Worm (Caenorhabditis elegans) whole organism, L1 larva: ENCODE measurements around the gene taf-12.
A peak's percentile ranks its signal among the peaks of the same experiment; 100 is the strongest.

Experiments
- C34B4.2 ChIP-seq: sonication (generic microtip); optimal IDR thresholded peaks from 2 replicates; lab custom pipeline; 2017; ENCODE audit warnings: mild to moderate bottlenecking, missing genetic modification characterization, missing compliant biosample characterization
- F16B12.6 ChIP-seq: fragments of 150-350 bp; optimal IDR thresholded peaks from 2 replicates; lab custom pipeline; 2014; ENCODE audit warnings: missing biosample characterization, missing genetic modification characterization
- aha-1 ChIP-seq: fragments of 150-350 bp; optimal IDR thresholded peaks from 2 replicates; lab custom pipeline; 2014; ENCODE audit warnings: missing biosample characterization, missing genetic modification characterization
- ama-1 ChIP-seq: fragments of 150-350 bp; optimal IDR thresholded peaks from 2 replicates; lab custom pipeline; 2014
- ceh-82 ChIP-seq, 3 experiments: fragments of 150-350 bp in 1 of 3; sonication (generic microtip) in 2 of 3; optimal IDR thresholded peaks; 2 replicates each; lab custom pipeline; 2014 to 2017; ENCODE audit warnings: missing biosample characterization in 3 of 3, missing genetic modification characterization in 3 of 3
- ces-1 ChIP-seq: fragments of 150-350 bp; optimal IDR thresholded peaks from 2 replicates; lab custom pipeline; 2014; ENCODE audit warnings: missing biosample characterization, missing genetic modification reagents, missing genetic modification characterization
- dpl-1 ChIP-seq, 3 experiments: fragments of 150-350 bp in 2 of 3; sonication (generic microtip) in 1 of 3; optimal IDR thresholded peaks; 2 replicates each; lab custom pipeline; 2014 to 2017; ENCODE audit warnings: missing biosample characterization in 3 of 3, missing genetic modification characterization in 3 of 3, missing genetic modification reagents in 3 of 3
- efl-1 ChIP-seq, 4 experiments: fragments of 150-350 bp; optimal IDR thresholded peaks in 3 of 4; peaks in 1 of 4; 1 replicate in 1 of 4; 2 replicates in 3 of 4; lab custom pipeline; 2014; ENCODE audit warnings: missing biosample characterization in 2 of 4, missing genetic modification characterization in 2 of 4, missing genetic modification reagents in 2 of 4
- egl-27 ChIP-seq, 2 experiments: fragments of 150-350 bp in 1 of 2; sonication (generic microtip); optimal IDR thresholded peaks; 3 replicates each; lab custom pipeline; 2017 to 2018; ENCODE audit warnings: missing biosample characterization in 2 of 2, missing genetic modification characterization in 2 of 2, missing genetic modification reagents in 2 of 2
- elt-2 ChIP-seq: sonication (generic microtip); optimal IDR thresholded peaks from 2 replicates; lab custom pipeline; 2016; ENCODE audit warnings: missing genetic modification characterization, mild to moderate bottlenecking, inconsistent platforms, missing compliant biosample characterization, missing genetic modification reagents
- elt-3 ChIP-seq, 6 experiments: fragments of 150-350 bp in 1 of 6; sonication (generic microtip); optimal IDR thresholded peaks; 2 replicates each; lab custom pipeline; 2017 to 2018; ENCODE audit warnings: missing biosample characterization in 6 of 6, missing genetic modification characterization in 6 of 6, inconsistent platforms in 1 of 6
- fkh-10 ChIP-seq: sonication (generic microtip); optimal IDR thresholded peaks from 2 replicates; lab custom pipeline; 2017; ENCODE audit warnings: missing biosample characterization, missing genetic modification reagents, missing genetic modification characterization
- fkh-4 ChIP-seq: sonication (generic microtip); optimal IDR thresholded peaks from 2 replicates; lab custom pipeline; 2016; ENCODE audit warnings: missing compliant biosample characterization, missing genetic modification characterization, borderline replicate concordance
- hpl-2 ChIP-seq: fragments of 150-350 bp; optimal IDR thresholded peaks from 2 replicates; lab custom pipeline; 2014; ENCODE audit warnings: missing biosample characterization, missing genetic modification reagents, missing genetic modification characterization
- jun-1 ChIP-seq: fragments of 150-350 bp; optimal IDR thresholded peaks from 2 replicates; lab custom pipeline; 2014; ENCODE audit warnings: missing biosample characterization, missing genetic modification reagents, missing genetic modification characterization
- mab-9 ChIP-seq: fragments of 200-800 bp; sonication (Bioruptor generic); IDR thresholded peaks from 2 replicates; pipeline ENCODE4 v1.3.6; 2022; ENCODE audit warnings: missing genetic modification reagents, missing genetic modification characterization, missing compliant biosample characterization
- mef-2 ChIP-seq: fragments of 150-350 bp; optimal IDR thresholded peaks from 2 replicates; lab custom pipeline; 2014; ENCODE audit warnings: missing biosample characterization, missing genetic modification characterization
- nhr-19 ChIP-seq: fragments of 200-800 bp; sonication (Bioruptor generic); conservative IDR thresholded peaks from 2 replicates; pipeline ENCODE4 v1.3.6; 2022; ENCODE audit warnings: missing genetic modification characterization, missing compliant biosample characterization
- nhr-237 ChIP-seq: fragments of 150-350 bp; optimal IDR thresholded peaks from 2 replicates; lab custom pipeline; 2014; ENCODE audit warnings: missing biosample characterization, missing genetic modification characterization
- nhr-77 ChIP-seq: fragments of 150-350 bp; optimal IDR thresholded peaks from 2 replicates; lab custom pipeline; 2014; ENCODE audit warnings: missing biosample characterization, missing genetic modification characterization
- nhr-85 ChIP-seq: sonication (generic microtip); peaks from one replicate; lab custom pipeline; 2016; ENCODE audit warnings: missing genetic modification characterization, inconsistent platforms, missing compliant biosample characterization
- pag-3 ChIP-seq: sonication (generic microtip); optimal IDR thresholded peaks from 2 replicates; lab custom pipeline; 2017; ENCODE audit warnings: missing genetic modification characterization, mild to moderate bottlenecking, missing compliant biosample characterization, antibody characterized with exemption, borderline replicate concordance; ENCODE audit not compliant: insufficient read depth
- snpc-4 ChIP-seq: fragments of 150-350 bp; optimal IDR thresholded peaks from 2 replicates; lab custom pipeline; 2014; ENCODE audit warnings: missing biosample characterization, missing genetic modification characterization
- snu-23 ChIP-seq: sonication (generic microtip); optimal IDR thresholded peaks from 2 replicates; lab custom pipeline; 2016; ENCODE audit warnings: missing genetic modification characterization, missing compliant biosample characterization
- swsn-7 ChIP-seq: sonication (generic microtip); optimal IDR thresholded peaks from 2 replicates; lab custom pipeline; 2016; ENCODE audit warnings: missing genetic modification characterization, missing compliant biosample characterization
- unc-30 ChIP-seq: sonication (generic microtip); optimal IDR thresholded peaks from 2 replicates; lab custom pipeline; 2017; ENCODE audit warnings: missing biosample characterization, missing genetic modification characterization
- unc-86 ChIP-seq: sonication (generic microtip); optimal IDR thresholded peaks from 2 replicates; lab custom pipeline; 2016; ENCODE audit warnings: missing genetic modification characterization, missing compliant biosample characterization
- xbp-1 ChIP-seq: sonication (generic microtip); optimal IDR thresholded peaks from 2 replicates; lab custom pipeline; 2016; ENCODE audit warnings: missing genetic modification characterization, missing compliant biosample characterization
- zag-1 ChIP-seq: fragments of 150-350 bp; optimal IDR thresholded peaks from 2 replicates; lab custom pipeline; 2014; ENCODE audit warnings: missing biosample characterization, missing genetic modification characterization
- zip-4 ChIP-seq: fragments of 200-800 bp; sonication (Bioruptor generic); optimal IDR thresholded peaks from 2 replicates; lab custom pipeline; 2018; ENCODE audit warnings: mild to moderate bottlenecking, missing genetic modification characterization, moderate library complexity, missing compliant biosample characterization
- ztf-4 ChIP-seq: fragments of 150-350 bp; optimal IDR thresholded peaks from 2 replicates; lab custom pipeline; 2014; ENCODE audit warnings: missing biosample characterization, missing genetic modification characterization

Gene taf-12

ce11 chrIII:11862149-11862548 lies 6.9 kb downstream of the taf-12 start, which contains the start of gene Y56A3A.2:
Gene Y56A3A.2 (minus strand): TSS chrIII:11862249.
- no peak for TF ChIP-seq jun-1 (tag; lab: Kevin White, UChicago)
- no peak for TF ChIP-seq pag-3 (tag; lab: Kevin White, UChicago)
- TF ChIP-seq zip-4 (GFP tag; lab: Kevin White, UChicago): no peak
- no peak for TF ChIP-seq ztf-4 (tag; lab: Kevin White, UChicago)
- TF ChIP-seq dpl-1 (GFP tag; optimal IDR thresholded peaks at IDR 0.05; lab: Kevin White, UChicago): no peak

- TF ChIP-seq efl-1 (optimal IDR thresholded peaks at IDR 0.05; lab: Kevin White, UChicago) (no peak), efl-1 (GFP tag; optimal IDR thresholded peaks at IDR 0.05 in 1 of 2; lab: Kevin White, UChicago) (peak in 1 of 2 experiments; percentile 68), mef-2 (tag; lab: Kevin White, UChicago) (no peak), snpc-4 (tag; lab: Kevin White, UChicago) (no peak), nhr-237 (tag; lab: Kevin White, UChicago) (no peak), F16B12.6 (no peak)
Measured at ce11 chrIII:11861123-11861522, 8.0 kb downstream of the taf-12 start.

ce11 chrIII:11856852-11857251 lies 12.2 kb downstream of the taf-12 start:
- TF ChIP-seq ces-1 (GFP tag; lab: Kevin White, UChicago) (no peak), unc-86 (no peak), egl-27 (tag; optimal IDR thresholded peaks at IDR 0.05; lab: Kevin White, UChicago) (no peak), efl-1 (optimal IDR thresholded peaks at IDR 0.05; lab: Kevin White, UChicago) (no peak), efl-1 (GFP tag; optimal IDR thresholded peaks at IDR 0.05 in 1 of 2; lab: Kevin White, UChicago) (peak in 1 of 2 experiments; percentile 91)

- TF ChIP-seq unc-30 (no peak), ceh-82 (tag; optimal IDR thresholded peaks at IDR 0.05; lab: Kevin White, UChicago) (no peak), fkh-4 (no peak), swsn-7 (no peak), aha-1 (tag; lab: Kevin White, UChicago) (no peak), xbp-1 (tag; lab: Kevin White, UChicago) (no peak), ama-1 (lab: Kevin White, UChicago) (no peak), elt-2 (tag; lab: Kevin White, UChicago) (no peak), hpl-2 (no peak), elt-3 (tag; optimal IDR thresholded peaks at IDR 0.05; lab: Kevin White, UChicago) (no peak), zag-1 (no peak), nhr-77 (tag; lab: Kevin White, UChicago) (no peak)
- TF ChIP-seq, all 84 proteins: peak for 0
Measured at ce11 chrIII:11853533-11853932, 15.5 kb downstream of the taf-12 start.

ce11 chrIII:11849590-11849989 lies 19.5 kb downstream of the taf-12 start:
- TF ChIP-seq snu-23 (GFP tag; lab: Kevin White, UChicago) (no peak), mab-9 (GFP tag; lab: Robert Waterston, UW) (no peak), dpl-1 (GFP tag; optimal IDR thresholded peaks at IDR 0.05; lab: Kevin White, UChicago) (no peak), zip-4 (GFP tag; lab: Kevin White, UChicago) (no peak), nhr-19 (no peak)

- no peak for TF ChIP-seq C34B4.2
- peak; percentile 29 for TF ChIP-seq nhr-85
- TF ChIP-seq fkh-10 (GFP tag; lab: Kevin White, UChicago): no peak
- TF ChIP-seq, all 84 proteins: peak for 1
Measured at ce11 chrIII:11848317-11848716, 20.8 kb downstream of the taf-12 start.
